Fruit fly (Drosophila melanogaster) Kc167 (cell line): ENCODE data around the gene tant.

Experiments used
- Myc ChIP-seq: fragments of >200 bp; optimal IDR thresholded peaks from 2 replicates; lab custom pipeline; 2017; ENCODE audit warnings: missing external identifiers
- h ChIP-seq: fragments of >200 bp; optimal IDR thresholded peaks from 3 replicates; lab custom pipeline; 2018; ENCODE audit warnings: missing external identifiers
- insv ChIP-seq: fragments of >200 bp; optimal IDR thresholded peaks from 3 replicates; lab custom pipeline; 2018; ENCODE audit warnings: missing external identifiers
- psq ChIP-seq: fragments of >200 bp; optimal IDR thresholded peaks from 2 replicates; lab custom pipeline; 2017; ENCODE audit warnings: missing external identifiers

- TF ChIP-seq psq (lab: Kevin White, UChicago) (no peak), Myc (lab: Kevin White, UChicago) (no peak), h (no peak), insv (lab: Kevin White, UChicago) (no peak)
These were observed 31.1 kb downstream of the tant start for dm6 chr3L:6085988-6086387.
